Worm (Caenorhabditis elegans): ENCODE results near the gene F10E9.7.
A peak's percentile ranks its signal among the peaks of the same experiment; 100 is the strongest.

Gene F10E9.7

DNA sequence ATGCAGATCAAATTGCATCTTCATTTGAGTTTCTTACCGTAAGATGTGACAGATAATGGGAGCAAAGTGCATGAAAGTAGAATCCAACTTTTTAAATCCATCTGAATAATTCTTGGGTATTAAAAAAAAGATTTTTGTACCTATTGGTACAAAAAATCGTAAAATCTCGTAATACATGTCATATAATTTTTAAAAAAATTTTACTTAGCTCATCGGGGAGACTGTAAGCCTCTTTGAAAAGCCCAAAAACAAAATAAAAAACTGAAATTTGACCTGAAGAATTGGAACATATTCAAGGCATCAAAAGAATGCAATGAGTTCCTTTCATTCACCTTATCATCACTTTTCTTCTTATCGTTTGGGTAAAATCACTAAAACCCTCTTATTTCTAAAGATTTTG, 31.4 kb downstream of the F10E9.7 start, which contains the start of gene clec-160:
clec-160 (minus strand) TSS at position 101 of the 400 bp plus-strand sequence.
- TF ChIP-seq lim-6 (tag; optimal IDR thresholded peaks at IDR 0.05) (no peak), C38D4.7 (GFP tag; optimal IDR thresholded peaks at IDR 0.05) (no peak)

DNA sequence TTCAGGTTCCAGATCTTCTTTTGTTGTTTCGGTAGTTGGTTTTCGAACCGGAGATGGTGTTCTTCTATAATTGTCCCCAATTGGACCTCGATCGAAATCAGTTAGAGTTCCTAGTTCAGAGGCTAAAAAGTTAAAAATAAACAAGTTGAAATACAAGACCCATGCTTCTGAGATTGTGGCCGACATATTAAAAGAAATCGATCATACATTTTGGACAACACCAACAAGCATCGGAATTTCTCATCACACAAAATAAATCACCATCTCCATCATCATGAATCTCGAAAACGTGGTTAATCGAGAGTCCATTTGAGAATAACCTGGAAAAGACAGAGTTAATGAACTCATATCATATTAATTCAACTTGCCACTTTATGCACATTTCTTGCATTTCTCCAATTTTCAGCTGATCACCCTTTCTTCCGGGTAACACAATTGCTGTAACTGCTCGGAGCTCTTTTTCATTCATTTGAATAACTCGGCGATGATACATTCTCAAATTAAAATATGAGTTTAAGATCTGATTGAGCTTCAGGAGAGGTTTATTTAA, 35.5 kb downstream of the F10E9.7 start, which contains the start of the genes mps-4 and F09G8.10:
mps-4 (minus strand) TSS at position 101 of the 550 bp plus-strand sequence.
F09G8.10 (minus strand) TSS at position 500 of the 550 bp plus-strand sequence.
- TF ChIP-seq ceh-18 (tag; optimal IDR thresholded peaks at IDR 0.05) (no peak), ceh-45 (GFP tag; IDR thresholded peaks at IDR 0.05) (no peak), tbx-2 (tag; optimal IDR thresholded peaks at IDR 0.05) (no peak)

DNA sequence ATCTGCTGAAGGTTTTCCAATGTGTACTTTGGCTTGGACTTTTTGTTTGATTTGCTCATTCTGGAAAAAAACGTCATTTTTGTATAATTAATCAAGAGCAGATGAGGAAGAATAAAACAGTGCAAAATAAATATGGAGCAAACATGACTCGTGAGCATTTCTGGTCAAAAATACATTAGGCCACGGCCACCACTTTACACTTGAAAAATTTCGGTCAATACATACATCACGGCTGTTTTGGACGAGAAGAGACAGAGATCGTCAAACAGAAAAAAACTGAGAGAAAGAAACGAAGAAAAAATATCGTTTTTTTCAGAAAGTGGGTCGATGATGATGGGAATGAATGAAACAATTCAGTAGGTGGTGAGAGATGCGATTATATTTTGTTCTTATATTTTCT, 38.9 kb downstream of the F10E9.7 start, which contains the start of the genes F09G8.7 and crn-7:
F09G8.7 (minus strand) TSS at position 60 of the 400 bp plus-strand sequence.
crn-7 (plus strand) TSS at position 236 of the 400 bp plus-strand sequence.
- TF ChIP-seq unc-42 (tag; optimal IDR thresholded peaks at IDR 0.05) (no peak), ceh-48 (tag; optimal IDR thresholded peaks at IDR 0.05) (no peak), fax-1 (tag; optimal IDR thresholded peaks at IDR 0.05) (no peak), ceh-2 (tag; optimal IDR thresholded peaks at IDR 0.05) (no peak), unc-86 (tag; optimal IDR thresholded peaks at IDR 0.05) (no peak), madf-2 (tag; optimal IDR thresholded peaks at IDR 0.05) (no peak), ahr-1 (tag; optimal IDR thresholded peaks at IDR 0.05) (no peak), pax-1 (tag; optimal IDR thresholded peaks at IDR 0.05) (no peak), ceh-19 (GFP tag; optimal IDR thresholded peaks at IDR 0.05) (no peak), T23F11.4 (GFP tag; optimal IDR thresholded peaks at IDR 0.05) (no peak), ttx-3 (tag; optimal IDR thresholded peaks at IDR 0.05) (no peak), pha-4 (tag; optimal IDR thresholded peaks at IDR 0.05) (no peak), ceh-6 (GFP tag; optimal IDR thresholded peaks at IDR 0.05) (no peak), elt-2 (tag; optimal IDR thresholded peaks at IDR 0.05) (no peak), fkh-6 (tag; optimal IDR thresholded peaks at IDR 0.05) (no peak), gmeb-2 (tag; optimal IDR thresholded peaks at IDR 0.05) (no peak), pag-3 (tag; optimal IDR thresholded peaks at IDR 0.05; ENCODE audit: borderline replicate concordance) (no peak), rnt-1 (tag; optimal IDR thresholded peaks at IDR 0.05) (no peak), hlh-30 (tag; optimal IDR thresholded peaks at IDR 0.05; ENCODE audit: insufficient read depth) (no peak), npax-4 (tag; optimal IDR thresholded peaks at IDR 0.05) (no peak)

DNA sequence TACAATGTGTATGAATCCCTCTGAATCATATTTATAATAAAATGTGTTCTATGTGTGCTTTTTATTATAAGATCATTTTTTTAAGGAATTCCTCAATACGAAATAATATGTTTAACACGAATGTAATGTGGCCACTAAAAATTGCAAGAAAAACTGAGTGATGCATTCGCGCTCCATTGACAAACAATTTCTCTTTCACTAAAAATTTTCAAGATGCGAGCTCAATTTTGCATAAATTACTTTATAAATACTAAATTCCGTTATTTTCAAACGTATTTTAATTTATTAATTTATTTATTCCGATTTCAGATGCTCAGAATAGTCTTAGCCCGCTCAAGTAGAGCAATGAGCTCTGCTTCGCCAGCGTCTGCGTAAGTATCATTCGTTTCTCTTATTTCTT, 41.5 kb downstream of the F10E9.7 start, which contains the start of gene mrps-9:
mrps-9 (plus strand) TSS at position 310 of the 400 bp plus-strand sequence.
- TF ChIP-seq nfya-1 (tag; optimal IDR thresholded peaks at IDR 0.05): no peak
- TF ChIP-seq ceh-22 (tag; optimal IDR thresholded peaks at IDR 0.05): no peak
- TF ChIP-seq ceh-14 (tag; optimal IDR thresholded peaks at IDR 0.05): peak; percentile 35

DNA sequence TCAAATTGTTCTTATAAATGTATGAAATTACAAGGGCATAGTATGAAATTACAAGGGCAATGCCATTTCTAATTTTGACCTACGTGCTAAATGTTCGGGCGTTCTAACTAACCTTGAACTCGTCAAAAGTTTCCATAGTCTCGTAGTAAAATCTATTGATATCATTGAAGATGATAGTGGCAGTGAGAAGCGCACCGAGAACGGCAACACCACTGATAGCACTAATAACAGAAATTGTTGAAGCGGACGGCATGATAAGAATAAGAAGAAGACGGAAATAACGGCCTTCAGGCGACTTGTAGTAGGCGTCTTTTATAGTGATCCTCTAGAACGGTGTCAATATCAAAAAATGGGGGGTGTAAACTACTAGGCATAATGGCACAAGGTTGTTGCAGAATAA, 43.9 kb downstream of the F10E9.7 start, which contains the start of gene col-91:
col-91 (minus strand) TSS at position 288 of the 400 bp plus-strand sequence.
- TF ChIP-seq hlh-13 (GFP tag; optimal IDR thresholded peaks at IDR 0.05) (no peak), lim-6 (tag; optimal IDR thresholded peaks at IDR 0.05) (no peak), tbx-7 (tag; optimal IDR thresholded peaks at IDR 0.05) (no peak), sdc-2 (tag; optimal IDR thresholded peaks at IDR 0.05) (no peak), F13H6.1 (tag; optimal IDR thresholded peaks at IDR 0.05) (no peak), C08G9.2 (tag; optimal IDR thresholded peaks at IDR 0.05) (no peak), ztf-16 (tag; optimal IDR thresholded peaks at IDR 0.05) (no peak), K02D7.2 (tag; optimal IDR thresholded peaks at IDR 0.05) (no peak), che-1 (tag; optimal IDR thresholded peaks at IDR 0.05) (no peak), ceh-19 (GFP tag; optimal IDR thresholded peaks at IDR 0.05) (no peak), rnt-1 (tag; optimal IDR thresholded peaks at IDR 0.05) (no peak), ceh-48 (tag; optimal IDR thresholded peaks at IDR 0.05) (no peak), pax-1 (tag; optimal IDR thresholded peaks at IDR 0.05) (no peak), ets-4 (tag; optimal IDR thresholded peaks at IDR 0.05) (no peak), zip-5 (tag; optimal IDR thresholded peaks at IDR 0.05) (no peak), pha-4 (tag; optimal IDR thresholded peaks at IDR 0.05) (no peak), fkh-6 (tag; optimal IDR thresholded peaks at IDR 0.05) (no peak), lin-11 (tag; optimal IDR thresholded peaks at IDR 0.05) (no peak), ceh-18 (tag; optimal IDR thresholded peaks at IDR 0.05) (no peak), ceh-31 (tag; optimal IDR thresholded peaks at IDR 0.05) (no peak)
